Fruit fly (Drosophila melanogaster) whole organism, embryonic: ENCODE measurements around the gene CG3546.
A peak's percentile ranks its signal among the peaks of the same experiment; 100 is the strongest.

Source experiments
- Blimp-1 ChIP-seq: fragments of 200-800 bp; sonication (Bioruptor generic); optimal IDR thresholded peaks from 3 replicates; lab custom pipeline; 2018; ENCODE audit warnings: missing biosample characterization, missing genetic modification characterization, mild to moderate bottlenecking, moderate library complexity, missing genetic modification reagents
- CG11560 ChIP-seq: fragments of 200-800 bp; sonication (Bioruptor generic); IDR thresholded peaks from 3 replicates; pipeline ENCODE4 v1.3.6; 2022; ENCODE audit warnings: missing biosample characterization, missing genetic modification characterization
- CG13287 ChIP-seq: fragments of 200-800 bp; sonication (Bioruptor generic); IDR thresholded peaks from 2 replicates; pipeline ENCODE4 v1.3.6; 2022; ENCODE audit warnings: missing biosample characterization, missing genetic modification characterization; ENCODE audit not compliant: partially characterized antibody
- CG1647 ChIP-seq: fragments of 200-800 bp; sonication (Bioruptor generic); optimal IDR thresholded peaks from 3 replicates; lab custom pipeline; 2016; ENCODE audit warnings: missing biosample characterization, missing genetic modification characterization
- CG17829 ChIP-seq: fragments of 200-800 bp; optimal IDR thresholded peaks from 2 replicates; lab custom pipeline; 2019; ENCODE audit warnings: missing biosample characterization, mild to moderate bottlenecking, missing genetic modification characterization, moderate library complexity
- CG2116 ChIP-seq: fragments of 200-800 bp; sonication (Bioruptor generic); optimal IDR thresholded peaks from 3 replicates; lab custom pipeline; 2018; ENCODE audit warnings: missing biosample characterization, mild to moderate bottlenecking, missing genetic modification characterization
- CG30431 ChIP-seq: fragments of 200-800 bp; sonication (Bioruptor generic); optimal IDR thresholded peaks from 2 replicates; lab custom pipeline; 2017; ENCODE audit warnings: missing biosample characterization, missing genetic modification characterization
- CG34422 ChIP-seq: fragments of 200-800 bp; sonication (Bioruptor generic); IDR thresholded peaks from 3 replicates; pipeline ENCODE4 v1.3.6; 2022; ENCODE audit warnings: missing biosample characterization, missing genetic modification characterization
- CG3838 ChIP-seq: fragments of 200-800 bp; sonication (Bioruptor generic); optimal IDR thresholded peaks from 3 replicates; lab custom pipeline; 2016; ENCODE audit warnings: missing biosample characterization, missing genetic modification characterization
- CG4282 ChIP-seq: fragments of 200-800 bp; sonication (Bioruptor generic); optimal IDR thresholded peaks from 2 replicates; lab custom pipeline; 2016; ENCODE audit warnings: missing biosample characterization, missing genetic modification characterization
- CG4617 ChIP-seq: fragments of 200-800 bp; sonication (Bioruptor generic); optimal IDR thresholded peaks from 3 replicates; lab custom pipeline; 2016; ENCODE audit warnings: missing biosample characterization, missing genetic modification characterization, borderline replicate concordance
- CG4707 ChIP-seq: fragments of 200-800 bp; sonication (Bioruptor generic); optimal IDR thresholded peaks from 2 replicates; lab custom pipeline; 2018; ENCODE audit warnings: missing biosample characterization, mild to moderate bottlenecking, missing genetic modification characterization, moderate library complexity
- CG6175 ChIP-seq: fragments of 200-800 bp; sonication (Bioruptor generic); IDR thresholded peaks from 3 replicates; pipeline ENCODE4 v1.3.6; 2022; ENCODE audit warnings: missing biosample characterization, missing genetic modification characterization
- CG6765 ChIP-seq: fragments of 200-800 bp; sonication (Bioruptor generic); optimal IDR thresholded peaks from 3 replicates; lab custom pipeline; 2017; ENCODE audit warnings: missing biosample characterization, mild to moderate bottlenecking, missing genetic modification characterization
- CG8478 ChIP-seq: fragments of >200 bp; optimal IDR thresholded peaks from 2 replicates; lab custom pipeline; 2018
- CG9609 ChIP-seq: fragments of 200-800 bp; sonication (Bioruptor generic); optimal IDR thresholded peaks from 3 replicates; lab custom pipeline; 2016; ENCODE audit warnings: missing biosample characterization, missing genetic modification characterization
- CG9932 ChIP-seq: fragments of 200-800 bp; sonication (Bioruptor generic); IDR thresholded peaks from 2 replicates; pipeline ENCODE4 v1.3.6; 2022; ENCODE audit warnings: missing biosample characterization, missing genetic modification characterization
- CoRest ChIP-seq: fragments of 200-800 bp; sonication (Bioruptor generic); optimal IDR thresholded peaks from 3 replicates; lab custom pipeline; 2018; ENCODE audit warnings: missing biosample characterization, mild to moderate bottlenecking, missing genetic modification characterization, moderate library complexity
- Dbx ChIP-seq: fragments of 200-800 bp; sonication (Bioruptor generic); IDR thresholded peaks from 3 replicates; pipeline ENCODE4 v1.3.6; 2022; ENCODE audit warnings: missing biosample characterization, missing genetic modification characterization
- Dip3 ChIP-seq: fragments of 200-800 bp; sonication (Bioruptor generic); optimal IDR thresholded peaks from 3 replicates; lab custom pipeline; 2016; ENCODE audit warnings: missing biosample characterization, missing genetic modification characterization
- Doc2 ChIP-seq: fragments of 200-800 bp; sonication (Bioruptor generic); IDR thresholded peaks from 2 replicates; pipeline ENCODE4 v1.3.6; 2022; ENCODE audit warnings: missing biosample characterization, missing genetic modification characterization
- GATAe ChIP-seq: fragments of 200-800 bp; sonication (Bioruptor generic); conservative IDR thresholded peaks from 2 replicates; pipeline ENCODE4 v1.3.6; 2022; ENCODE audit warnings: missing biosample characterization, missing genetic modification characterization
- Lim3 ChIP-seq: fragments of 200-800 bp; sonication (Bioruptor generic); IDR thresholded peaks from 2 replicates; pipeline ENCODE4 v1.3.6; 2022; ENCODE audit warnings: missing biosample characterization, missing genetic modification characterization
- Mes4 ChIP-seq: fragments of 200-800 bp; sonication (Bioruptor generic); optimal IDR thresholded peaks from 2 replicates; lab custom pipeline; 2016; ENCODE audit warnings: missing biosample characterization, missing genetic modification characterization
- NK7.1 ChIP-seq: fragments of 200-800 bp; sonication (Bioruptor generic); optimal IDR thresholded peaks from 3 replicates; lab custom pipeline; 2016; ENCODE audit warnings: missing biosample characterization, missing genetic modification characterization
- Oaz ChIP-seq: fragments of 200-800 bp; sonication (Bioruptor generic); IDR thresholded peaks from 2 replicates; pipeline ENCODE4 v1.3.6; 2022; ENCODE audit warnings: missing biosample characterization, missing genetic modification characterization
- Oli ChIP-seq: fragments of 200-800 bp; sonication (Bioruptor generic); optimal IDR thresholded peaks from 2 replicates; lab custom pipeline; 2018; ENCODE audit warnings: missing biosample characterization, mild to moderate bottlenecking, missing genetic modification characterization, moderate library complexity
- PHDP ChIP-seq: fragments of 200-800 bp; sonication (Bioruptor generic); optimal IDR thresholded peaks from 3 replicates; lab custom pipeline; 2018; ENCODE audit warnings: missing biosample characterization, mild to moderate bottlenecking, missing genetic modification characterization, moderate library complexity
- Ravus ChIP-seq: fragments of 200-800 bp; sonication (Bioruptor generic); IDR thresholded peaks from 2 replicates; pipeline ENCODE4 v1.3.6; 2022; ENCODE audit warnings: missing biosample characterization, missing genetic modification characterization
- Sox102F ChIP-seq: fragments of 200-800 bp; sonication (Bioruptor generic); optimal IDR thresholded peaks from 2 replicates; lab custom pipeline; 2018; ENCODE audit warnings: missing biosample characterization, mild to moderate bottlenecking, missing genetic modification characterization, moderate library complexity
- Stat92E ChIP-seq, 3 experiments: fragments of >200 bp in 2 of 3; fragments of 200-800 bp in 1 of 3; sonication (Bioruptor generic) in 1 of 3; optimal IDR thresholded peaks; 2 replicates each; lab custom pipeline; 2017 to 2019; ENCODE audit warnings: missing biosample characterization in 3 of 3, missing genetic modification characterization in 3 of 3, mild to moderate bottlenecking in 1 of 3, moderate library complexity in 1 of 3
- Taf1 ChIP-seq: fragments of 200-800 bp; sonication (Bioruptor generic); IDR thresholded peaks from 2 replicates; pipeline ENCODE4 v1.3.6; 2022; ENCODE audit warnings: missing biosample characterization, missing genetic modification characterization
- ac ChIP-seq: fragments of 200-800 bp; sonication (Bioruptor generic); optimal IDR thresholded peaks from 3 replicates; lab custom pipeline; 2017; ENCODE audit warnings: missing biosample characterization, mild to moderate bottlenecking, missing genetic modification characterization
- amos ChIP-seq: fragments of 200-800 bp; sonication (Bioruptor generic); IDR thresholded peaks from 2 replicates; pipeline ENCODE4 v1.3.6; 2022; ENCODE audit warnings: missing biosample characterization, missing genetic modification characterization; ENCODE audit not compliant: partially characterized antibody
- crc ChIP-seq: fragments of 200-800 bp; sonication (Bioruptor generic); optimal IDR thresholded peaks from 2 replicates; lab custom pipeline; 2016; ENCODE audit warnings: missing biosample characterization, missing genetic modification characterization
- croc ChIP-seq: fragments of 200-800 bp; sonication (Bioruptor generic); conservative IDR thresholded peaks from 3 replicates; pipeline ENCODE4 v1.3.6; 2022; ENCODE audit warnings: missing biosample characterization, missing genetic modification characterization
- dati ChIP-seq: fragments of 200-800 bp; sonication (Bioruptor generic); IDR thresholded peaks from 2 replicates; pipeline ENCODE4 v1.3.6; 2022; ENCODE audit warnings: missing biosample characterization, missing genetic modification characterization
- dpn ChIP-seq, 2 experiments: fragments of 200-800 bp; sonication (Bioruptor generic); optimal IDR thresholded peaks; 3 replicates each; lab custom pipeline; 2016; ENCODE audit warnings: missing biosample characterization in 2 of 2, missing genetic modification characterization in 2 of 2
- fru ChIP-seq: fragments of >200 bp; optimal IDR thresholded peaks from 2 replicates; lab custom pipeline; 2017
- gsb ChIP-seq: fragments of 200-800 bp; sonication (Bioruptor generic); IDR thresholded peaks from 2 replicates; pipeline ENCODE4 v1.3.6; 2022; ENCODE audit warnings: missing biosample characterization, missing genetic modification characterization
- hb ChIP-seq: fragments of 200-800 bp; sonication (Bioruptor generic); IDR thresholded peaks from 3 replicates; pipeline ENCODE4 v1.3.6; 2022; ENCODE audit warnings: missing biosample characterization, missing genetic modification characterization; ENCODE audit not compliant: partially characterized antibody
- hkb ChIP-seq, 2 experiments: fragments of 200-800 bp in 1 of 2; fragments of >200 bp in 1 of 2; sonication (Bioruptor generic) in 1 of 2; IDR thresholded peaks in 1 of 2; optimal IDR thresholded peaks in 1 of 2; 2 replicates each; pipeline versions ENCODE4 v1.3.6 to Lab custom; 2017 to 2022; ENCODE audit warnings: missing biosample characterization in 1 of 2, missing genetic modification characterization in 1 of 2
- knrl ChIP-seq: fragments of 200-800 bp; sonication (Bioruptor generic); IDR thresholded peaks from 3 replicates; pipeline ENCODE4 v1.3.6; 2022; ENCODE audit warnings: missing biosample characterization, missing genetic modification characterization; ENCODE audit not compliant: partially characterized antibody
- lab ChIP-seq: fragments of 200-800 bp; sonication (Bioruptor generic); optimal IDR thresholded peaks from 3 replicates; lab custom pipeline; 2017; ENCODE audit warnings: missing biosample characterization, missing genetic modification characterization, mild to moderate bottlenecking, moderate library complexity, missing genetic modification reagents
- repo ChIP-seq: fragments of 200-800 bp; sonication (Bioruptor generic); optimal IDR thresholded peaks from 2 replicates; lab custom pipeline; 2016; ENCODE audit warnings: missing biosample characterization, missing genetic modification characterization
- ro ChIP-seq: fragments of 200-800 bp; sonication (Bioruptor generic); IDR thresholded peaks from 2 replicates; pipeline ENCODE4 v1.3.6; 2022; ENCODE audit warnings: missing biosample characterization, missing genetic modification characterization
- sisA ChIP-seq: fragments of 200-800 bp; sonication (Bioruptor generic); IDR thresholded peaks from 2 replicates; pipeline ENCODE4 v1.3.6; 2022; ENCODE audit warnings: missing biosample characterization, missing genetic modification characterization
- sqz ChIP-seq: fragments of 200-800 bp; sonication (Bioruptor generic); optimal IDR thresholded peaks from 3 replicates; lab custom pipeline; 2018; ENCODE audit warnings: missing biosample characterization, mild to moderate bottlenecking, missing genetic modification characterization
- stc ChIP-seq: fragments of 200-800 bp; sonication (Bioruptor generic); IDR thresholded peaks from 2 replicates; pipeline ENCODE4 v1.3.6; 2022; ENCODE audit warnings: missing biosample characterization, missing genetic modification characterization
- usp ChIP-seq: fragments of >200 bp; optimal IDR thresholded peaks from 2 replicates; lab custom pipeline; 2017; ENCODE audit warnings: missing biosample characterization, missing genetic modification characterization
- zfh1 ChIP-seq: fragments of 200-800 bp; sonication (Bioruptor generic); IDR thresholded peaks from 3 replicates; pipeline ENCODE4 v1.3.6; 2022; ENCODE audit warnings: missing biosample characterization, missing genetic modification characterization

Gene CG3546

dm6 chrX:4553999-4554398 lies 3.9 kb upstream of the CG3546 start, which contains the start of gene CG11444 (continued):
- TF ChIP-seq CG4617 (GFP tag; lab: Kevin White, UChicago), result peak; percentile 76
- TF ChIP-seq zfh1, result 0 out of 3 replicates have a peak, but pooled peaks have one; percentile 4
- TF ChIP-seq CG6175 (GFP tag; lab: Robert Waterston, UW), result no peak
- TF ChIP-seq CG1647, result peak; percentile 26
- TF ChIP-seq CG9932 (GFP tag; lab: Robert Waterston, UW), result peak; percentile 67
- no peak for TF ChIP-seq ac
- no peak for TF ChIP-seq hb (GFP tag; lab: Robert Waterston, UW)
- no peak for TF ChIP-seq CG30431 (GFP tag; lab: Kevin White, UChicago)
- TF ChIP-seq lab (GFP tag; lab: Kevin White, UChicago), result no peak
- TF ChIP-seq croc, result no peak; the same call in 2 of the 3 replicates
- peak; percentile 59; the same call in 1 of the 3 replicates for TF ChIP-seq CG34422 (GFP tag; lab: Robert Waterston, UW)
- TF ChIP-seq CG2116 (GFP tag; lab: Kevin White, UChicago), result peak; percentile 75
- TF ChIP-seq Blimp-1 (GFP tag; lab: Kevin White, UChicago), result no peak
- TF ChIP-seq sisA (GFP tag; lab: Robert Waterston, UW), result no peak
- peak in 1 of 3 experiments; percentile 24 for TF ChIP-seq Stat92E (GFP tag; optimal IDR thresholded peaks at IDR 0.05; lab: Kevin White, UChicago)
- no peak for TF ChIP-seq CG3838
- no peak for TF ChIP-seq Oaz (GFP tag; lab: Robert Waterston, UW)
- TF ChIP-seq usp, result no peak
- TF ChIP-seq Taf1 (GFP tag; lab: Robert Waterston, UW), result no peak
- TF ChIP-seq PHDP (tag; lab: Kevin White, UChicago), result peak; percentile 33
- no peak for TF ChIP-seq CG8478 (lab: Kevin White, UChicago)
- peak; percentile 10; the same call in 1 of the 2 replicates for TF ChIP-seq amos
- peak; percentile 73 for TF ChIP-seq sqz
- no peak for TF ChIP-seq GATAe (GFP tag; lab: Robert Waterston, UW)
- TF ChIP-seq hkb (optimal IDR thresholded peaks at IDR 0.05; lab: Kevin White, UChicago), result no peak
- no peak for TF ChIP-seq hkb (GFP tag; IDR thresholded peaks at IDR 0.05; lab: Robert Waterston, UW)
- TF ChIP-seq CoRest (tag; lab: Kevin White, UChicago), result peak; percentile 48
- peak; percentile 22 for TF ChIP-seq repo (GFP tag; lab: Kevin White, UChicago)
- TF ChIP-seq gsb (GFP tag; lab: Robert Waterston, UW), result no peak
- no peak for TF ChIP-seq CG6765 (GFP tag; lab: Kevin White, UChicago)
- no peak for TF ChIP-seq dati (GFP tag; lab: Robert Waterston, UW)
- no peak for TF ChIP-seq stc (GFP tag; lab: Robert Waterston, UW)
- no peak for TF ChIP-seq ro (GFP tag; lab: Robert Waterston, UW)
- peak; percentile 43 for TF ChIP-seq Dip3
- no peak for TF ChIP-seq crc (GFP tag; lab: Kevin White, UChicago)
- TF ChIP-seq CG4707 (GFP tag; lab: Kevin White, UChicago), result no peak
- no peak for TF ChIP-seq CG11560 (tag; lab: Robert Waterston, UW)
- peak; percentile 56 to 69 for TF ChIP-seq dpn (GFP tag; optimal IDR thresholded peaks at IDR 0.05; lab: Kevin White, UChicago)
- no peak for TF ChIP-seq fru (lab: Kevin White, UChicago)
- no peak for TF ChIP-seq NK7.1
- TF ChIP-seq Sox102F (GFP tag; lab: Kevin White, UChicago), result no peak
- TF ChIP-seq Oli (tag; lab: Kevin White, UChicago), result no peak
- no peak for TF ChIP-seq Ravus
- TF ChIP-seq knrl (GFP tag; lab: Robert Waterston, UW), result peak; percentile 29; the same call in 1 of the 3 replicates
- TF ChIP-seq CG4282, result peak; percentile 43
- no peak for TF ChIP-seq Doc2 (GFP tag; lab: Robert Waterston, UW)
- 0 out of 3 replicates have a peak, but pooled peaks have one; percentile 58 for TF ChIP-seq Dbx (GFP tag; lab: Robert Waterston, UW)
- TF ChIP-seq CG13287 (GFP tag; lab: Robert Waterston, UW), result peak; percentile 66; the same call in 1 of the 2 replicates
- peak; percentile 37 for TF ChIP-seq CG9609
- no peak for TF ChIP-seq Mes4 (GFP tag; lab: Kevin White, UChicago)
- no peak for TF ChIP-seq Lim3 (GFP tag; lab: Robert Waterston, UW)
- TF ChIP-seq CG17829 (tag; lab: Kevin White, UChicago), result peak; percentile 39
